Worm (Caenorhabditis elegans) whole organism, midembryonic: ENCODE data around the gene srbc-43.

Experiments
- T22C8.4 ChIP-seq: fragments of 200-800 bp; sonication (Bioruptor generic); IDR thresholded peaks from 2 replicates; pipeline ENCODE4 v1.3.6; 2022; ENCODE audit warnings: missing genetic modification characterization, missing compliant biosample characterization
- cog-1 ChIP-seq: sonication (generic microtip); optimal IDR thresholded peaks from 2 replicates; lab custom pipeline; 2016; ENCODE audit warnings: missing genetic modification characterization, missing compliant biosample characterization
- flt-1 ChIP-seq: fragments of 200-800 bp; sonication (Bioruptor generic); IDR thresholded peaks from 2 replicates; pipeline ENCODE4 v1.3.6; 2022; ENCODE audit warnings: missing genetic modification characterization, missing compliant biosample characterization
- klf-2 ChIP-seq: fragments of 200-800 bp; sonication (Bioruptor generic); conservative IDR thresholded peaks from 2 replicates; pipeline ENCODE4 v1.3.6; 2022; ENCODE audit warnings: missing genetic modification reagents, missing genetic modification characterization, missing compliant biosample characterization
- med-1 ChIP-seq: sonication (generic microtip); optimal IDR thresholded peaks from 2 replicates; lab custom pipeline; 2017; ENCODE audit warnings: missing genetic modification characterization, mild to moderate bottlenecking, missing compliant biosample characterization, antibody characterized with exemption, missing genetic modification reagents; ENCODE audit not compliant: insufficient read depth
- ref-1 ChIP-seq: fragments of 200-800 bp; sonication (Bioruptor generic); conservative IDR thresholded peaks from 2 replicates; pipeline ENCODE4 v1.3.6; 2022; ENCODE audit warnings: missing genetic modification reagents, missing genetic modification characterization, missing compliant biosample characterization
- tab-1 ChIP-seq: fragments of 200-800 bp; sonication (Bioruptor generic); IDR thresholded peaks from 2 replicates; pipeline ENCODE4 v1.3.6; 2022; ENCODE audit warnings: missing genetic modification characterization, missing compliant biosample characterization
- ztf-23 ChIP-seq: fragments of 200-800 bp; sonication (Bioruptor generic); IDR thresholded peaks from 2 replicates; pipeline ENCODE4 v1.3.6; 2022; ENCODE audit warnings: missing genetic modification reagents, missing genetic modification characterization, missing compliant biosample characterization
- ztf-29 ChIP-seq: fragments of 200-800 bp; sonication (Bioruptor generic); IDR thresholded peaks from 2 replicates; pipeline ENCODE4 v1.3.6; 2022; ENCODE audit warnings: missing genetic modification reagents, missing genetic modification characterization, missing compliant biosample characterization

ce11 chrV:12824777-12825176 is 34.5 kb upstream of the srbc-43 start, which contains the start of gene ugt-16:
- TF ChIP-seq klf-2 (GFP tag; lab: Robert Waterston, UW) (no peak), ref-1 (GFP tag; lab: Robert Waterston, UW) (no peak), flt-1 (GFP tag; lab: Robert Waterston, UW) (no peak), med-1 (no peak), tab-1 (GFP tag; lab: Robert Waterston, UW) (no peak), cog-1 (tag; lab: Kevin White, UChicago) (no peak), ztf-29 (GFP tag; lab: Robert Waterston, UW) (no peak), ztf-23 (GFP tag; lab: Robert Waterston, UW) (no peak), T22C8.4 (GFP tag; lab: Robert Waterston, UW) (no peak)
